Worm (Caenorhabditis elegans) whole organism, L4 larva: ENCODE measurements around the gene pqn-22.

Source experiments
- ceh-20 ChIP-seq: fragments of 200-800 bp; sonication (Bioruptor generic); IDR thresholded peaks from 2 replicates; pipeline ENCODE4 v1.3.6; 2022; ENCODE audit warnings: missing genetic modification reagents, missing genetic modification characterization, missing compliant biosample characterization
- fos-1 ChIP-seq: fragments of 150-350 bp; optimal IDR thresholded peaks from 2 replicates; lab custom pipeline; 2014; ENCODE audit warnings: missing biosample characterization, missing genetic modification characterization
- lim-7 ChIP-seq: fragments of 200-800 bp; sonication (Bioruptor generic); IDR thresholded peaks from 2 replicates; pipeline ENCODE4 v1.3.6; 2022; ENCODE audit warnings: missing genetic modification characterization, missing compliant biosample characterization
- mxl-2 ChIP-seq: fragments of 200-800 bp; sonication (Bioruptor generic); conservative IDR thresholded peaks from 2 replicates; pipeline ENCODE4 v1.3.6; 2022; ENCODE audit warnings: missing genetic modification reagents, missing genetic modification characterization, missing compliant biosample characterization
- nhr-237 ChIP-seq: sonication (generic microtip); optimal IDR thresholded peaks from 2 replicates; lab custom pipeline; 2017; ENCODE audit warnings: missing biosample characterization, missing genetic modification characterization
- nhr-42 ChIP-seq: fragments of 200-800 bp; sonication (Bioruptor generic); IDR thresholded peaks from 2 replicates; pipeline ENCODE4 v1.3.6; 2022; ENCODE audit warnings: missing genetic modification characterization, missing compliant biosample characterization
- pha-4 ChIP-seq, 2 experiments: fragments of 150-350 bp in 1 of 2; fragments of 200-800 bp in 1 of 2; sonication (Bioruptor generic) in 1 of 2; IDR thresholded peaks in 1 of 2; optimal IDR thresholded peaks in 1 of 2; 2 replicates each; pipeline versions ENCODE4 v1.3.6 to Lab custom; 2014 to 2022; ENCODE audit warnings: missing genetic modification characterization in 2 of 2, missing genetic modification reagents in 2 of 2, missing biosample characterization in 1 of 2, missing compliant biosample characterization in 1 of 2
- skn-1 ChIP-seq: fragments of 150-350 bp; optimal IDR thresholded peaks from 2 replicates; lab custom pipeline; 2014; ENCODE audit warnings: missing biosample characterization, missing genetic modification characterization

- no peak for TF ChIP-seq nhr-42
- TF ChIP-seq fos-1 (tag; lab: Kevin White, UChicago): no peak
- TF ChIP-seq skn-1 (tag; lab: Kevin White, UChicago): no peak
- TF ChIP-seq ceh-20 (GFP tag; lab: Robert Waterston, UW): no peak
- no peak for TF ChIP-seq pha-4 (GFP tag; IDR thresholded peaks at IDR 0.05; lab: Robert Waterston, UW)
- TF ChIP-seq pha-4 (tag; optimal IDR thresholded peaks at IDR 0.05; lab: Kevin White, UChicago): no peak
- no peak for TF ChIP-seq nhr-237 (tag; lab: Kevin White, UChicago)
- TF ChIP-seq mxl-2 (GFP tag; lab: Robert Waterston, UW): no peak
- TF ChIP-seq lim-7 (GFP tag; lab: Robert Waterston, UW): no peak
Measured at ce11 chrIV:6032413-6032812, 1.0 kb downstream of the pqn-22 start.
